Worm (Caenorhabditis elegans): Measurements from ENCODE around the gene ins-1.

- TF ChIP-seq flt-1 (GFP tag; IDR thresholded peaks at IDR 0.05), result no peak
- no peak for TF ChIP-seq aly-1 (tag; optimal IDR thresholded peaks at IDR 0.05)
- TF ChIP-seq ama-1 (optimal IDR thresholded peaks at IDR 0.05), result no peak
- TF ChIP-seq hmbx-1 (tag; optimal IDR thresholded peaks at IDR 0.05), result no peak
- TF ChIP-seq tbx-11 (GFP tag; IDR thresholded peaks at IDR 0.05), result no peak
- TF ChIP-seq ceh-13 (GFP tag; optimal IDR thresholded peaks at IDR 0.05), result no peak
- TF ChIP-seq scrt-1 (GFP tag; IDR thresholded peaks at IDR 0.05), result no peak
- TF ChIP-seq F13C5.2 (tag; optimal IDR thresholded peaks at IDR 0.05), result no peak
- TF ChIP-seq hnd-1 (tag; optimal IDR thresholded peaks at IDR 0.05), result no peak
- TF ChIP-seq pes-1 (GFP tag; IDR thresholded peaks at IDR 0.05), result no peak
- no peak for TF ChIP-seq ceh-36 (tag; optimal IDR thresholded peaks at IDR 0.05)
- no peak for TF ChIP-seq ets-7 (tag; optimal IDR thresholded peaks at IDR 0.05)
- TF ChIP-seq hmg-4 (GFP tag; optimal IDR thresholded peaks at IDR 0.05), result no peak
- TF ChIP-seq sea-1 (GFP tag; conservative IDR thresholded peaks at IDR 0.05), result no peak
Measured at ce11 chrIV:10442904-10443303, 6.4 kb downstream of the ins-1 start.
